Worm (Caenorhabditis elegans) whole organism, dauer: Measurements from ENCODE around the gene dmsr-8.

ENCODE experiments used
- unc-62 ChIP-seq: sonication (generic microtip); optimal IDR thresholded peaks from 2 replicates; lab custom pipeline; 2017; ENCODE audit warnings: missing biosample characterization, missing genetic modification reagents, missing genetic modification characterization

Gene dmsr-8

DNA sequence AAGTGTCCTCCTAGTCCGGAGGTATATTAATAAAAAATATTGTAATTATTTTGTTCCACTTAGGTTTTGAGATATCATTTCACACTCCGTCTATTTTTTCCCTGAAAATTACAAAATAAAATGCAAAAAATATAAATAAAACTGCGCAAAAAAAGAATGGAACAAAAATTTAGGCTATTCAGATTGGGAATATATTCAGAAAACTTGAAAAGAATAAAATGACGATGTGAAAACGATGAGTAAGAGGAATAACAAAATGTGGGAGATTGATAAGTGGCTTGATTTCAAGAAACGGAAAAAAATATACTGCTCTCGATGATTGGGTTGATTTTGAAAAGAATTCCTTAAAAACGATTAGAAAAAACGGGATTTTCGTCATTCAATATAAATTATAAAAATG is at the start of gene dmsr-8:
dmsr-8 (minus strand) TSS at position 101 of the 400 bp plus-strand sequence.
- no peak for TF ChIP-seq unc-62

DNA sequence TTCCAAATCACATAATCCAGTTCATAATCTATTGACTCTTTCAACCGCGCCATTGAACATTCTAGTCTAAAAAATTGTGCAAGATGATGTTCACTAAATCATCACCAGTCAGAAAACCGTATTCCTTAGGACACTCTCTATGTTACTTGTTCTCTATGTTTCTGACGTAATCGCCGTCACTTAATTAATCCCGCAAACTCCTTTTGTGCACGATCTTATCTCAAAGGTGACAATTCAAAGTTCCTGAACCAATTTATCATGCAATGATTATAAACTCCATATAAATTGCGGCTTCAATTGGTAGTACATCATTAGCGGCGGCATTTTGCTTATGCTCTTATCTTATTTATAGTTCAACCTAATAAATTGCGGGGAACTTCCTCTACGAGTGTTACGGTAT is 48.6 kb upstream of the dmsr-8 start:
- no peak for TF ChIP-seq unc-62

DNA sequence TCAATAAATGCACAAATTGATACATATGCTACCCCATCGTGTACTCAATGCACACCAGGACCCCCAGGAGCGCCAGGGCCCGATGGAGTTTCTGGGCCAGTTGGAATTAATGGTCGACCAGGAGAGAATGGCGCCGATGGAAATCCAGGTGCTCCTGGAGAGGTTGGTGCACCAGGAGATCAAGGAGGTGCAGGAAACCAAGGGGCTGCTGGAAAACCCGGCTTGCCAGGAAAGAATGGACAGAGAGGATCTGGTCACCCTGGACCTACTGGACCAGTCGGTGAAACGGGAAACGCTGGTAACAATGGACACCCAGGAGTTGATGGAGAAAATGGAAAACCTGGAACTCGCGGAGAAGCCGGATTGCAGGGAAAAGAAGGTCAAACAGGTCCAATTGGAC is 47.5 kb upstream of the dmsr-8 start:
- TF ChIP-seq unc-62: no peak

DNA sequence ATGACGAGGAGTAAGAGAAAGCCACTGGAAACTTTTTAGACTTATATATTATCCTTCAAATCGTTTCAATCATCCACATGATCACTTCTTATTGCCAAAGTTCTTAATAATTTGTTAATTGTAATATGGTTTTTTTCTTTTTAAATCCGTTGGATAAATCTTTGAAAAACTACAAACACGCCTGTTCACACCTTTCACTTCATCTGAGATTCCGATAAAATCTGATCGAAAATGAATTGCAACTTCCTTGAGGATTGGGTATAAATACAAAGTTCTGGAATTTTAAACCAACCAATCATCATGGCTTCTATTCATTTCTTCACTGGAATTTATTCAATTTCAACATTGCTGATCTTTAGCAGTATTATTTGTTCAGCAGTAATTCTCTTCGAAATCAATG is 46.5 kb upstream of the dmsr-8 start, which contains the start of gene col-152:
col-152 (plus strand) TSS at position 301 of the 400 bp plus-strand sequence.
- no peak for TF ChIP-seq unc-62

DNA sequence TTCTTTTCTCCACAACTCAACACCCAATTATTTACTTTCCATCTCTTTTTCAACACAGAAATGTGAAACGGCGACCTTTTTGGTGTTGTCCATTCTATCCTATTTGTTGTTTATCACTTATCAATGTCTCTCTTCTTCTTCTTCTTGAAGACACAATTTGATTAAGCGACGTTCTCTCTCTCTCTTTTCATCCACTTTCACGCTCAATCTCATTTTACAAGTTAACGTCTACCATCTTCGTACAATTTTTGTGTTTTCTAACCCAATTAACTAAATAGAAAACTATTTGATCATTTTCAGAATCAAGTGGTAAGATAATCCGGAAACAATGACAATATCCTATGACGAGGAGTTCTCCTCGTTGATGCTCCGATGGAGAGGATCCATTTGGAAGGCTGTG is 43.5 kb upstream of the dmsr-8 start, which contains the start of gene best-14:
best-14 (plus strand) TSS at position 301 of the 400 bp plus-strand sequence.
- no peak for TF ChIP-seq unc-62

DNA sequence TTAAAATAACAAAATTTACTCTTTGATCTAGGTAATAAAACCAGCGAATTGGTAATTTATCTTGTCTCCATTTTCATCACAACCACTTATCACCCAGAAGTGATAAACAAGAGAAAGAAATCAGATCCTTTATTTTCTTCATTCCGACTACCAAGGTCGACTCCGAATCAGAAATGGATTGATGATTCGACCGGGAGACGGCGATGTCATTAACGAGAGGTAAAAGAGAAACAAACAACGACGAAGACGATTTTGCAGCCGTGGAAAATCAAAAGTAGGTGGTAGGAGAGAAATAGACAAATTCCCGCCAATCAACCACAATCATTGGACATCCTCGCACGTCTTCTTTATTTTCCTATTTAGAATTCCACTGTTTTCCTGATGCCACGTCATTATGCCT is 42.9 kb upstream of the dmsr-8 start:
- TF ChIP-seq unc-62: no peak

DNA sequence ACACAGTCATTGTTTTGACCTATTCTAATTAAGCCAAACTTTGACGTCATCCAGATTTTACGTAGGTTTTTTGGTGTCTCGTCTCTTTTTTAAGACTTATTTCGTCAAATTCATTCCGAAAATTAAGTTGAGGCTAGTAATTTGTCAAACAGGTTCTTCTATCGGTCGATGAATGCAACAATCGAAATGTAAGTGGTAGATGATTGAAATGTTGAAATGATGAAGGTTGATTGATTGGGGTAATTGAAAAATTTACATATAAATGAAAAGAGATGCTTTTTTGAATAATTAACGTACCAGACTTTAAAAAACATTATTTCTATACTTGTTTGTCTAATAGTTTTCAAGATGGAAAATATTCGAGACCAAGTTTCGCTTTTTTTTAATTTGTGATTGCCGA is 42.2 kb upstream of the dmsr-8 start:
- TF ChIP-seq unc-62: no peak

DNA sequence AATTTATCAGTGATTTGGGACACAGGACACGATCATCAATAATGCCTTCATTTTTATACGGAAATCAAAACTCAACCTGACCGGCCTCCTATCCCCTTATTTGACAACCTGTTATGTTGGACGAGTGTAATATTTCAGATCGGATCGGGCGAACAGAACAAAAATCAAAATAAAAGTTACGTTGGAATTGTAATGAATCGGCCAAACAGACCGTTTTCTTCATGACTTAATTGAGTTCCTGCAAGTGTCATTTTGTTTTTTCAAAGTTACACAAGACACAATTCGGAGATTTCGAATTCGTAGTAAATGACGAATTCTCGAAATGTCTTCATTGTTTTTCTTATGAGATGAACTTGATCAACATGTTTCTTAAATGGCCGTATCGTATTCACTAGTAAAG is 41.1 kb upstream of the dmsr-8 start, which contains the start of gene F32G8.3:
F32G8.3 (minus strand) TSS at position 101 of the 400 bp plus-strand sequence.
- TF ChIP-seq unc-62: no peak

DNA sequence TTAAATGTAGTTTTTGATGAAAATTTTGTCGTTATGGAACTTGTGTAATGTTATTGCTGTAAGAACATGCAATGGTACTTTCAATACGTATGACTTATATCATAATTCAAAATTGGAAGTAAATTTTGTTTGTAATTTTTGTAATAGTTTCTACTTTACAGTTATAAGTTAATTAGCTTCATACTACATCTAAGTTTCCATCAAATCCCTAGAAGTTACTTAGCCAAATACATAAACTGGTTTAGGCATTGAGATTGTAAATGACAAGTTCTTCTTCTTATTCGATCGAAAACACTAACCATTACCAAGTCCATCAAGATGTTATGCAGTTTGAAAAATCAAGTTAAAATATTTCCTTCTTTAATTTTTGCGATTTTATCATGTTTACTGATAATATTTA is 35.5 kb upstream of the dmsr-8 start, which contains the start of gene F32G8.2:
F32G8.2 (plus strand) TSS at position 301 of the 400 bp plus-strand sequence.
- TF ChIP-seq unc-62: no peak

DNA sequence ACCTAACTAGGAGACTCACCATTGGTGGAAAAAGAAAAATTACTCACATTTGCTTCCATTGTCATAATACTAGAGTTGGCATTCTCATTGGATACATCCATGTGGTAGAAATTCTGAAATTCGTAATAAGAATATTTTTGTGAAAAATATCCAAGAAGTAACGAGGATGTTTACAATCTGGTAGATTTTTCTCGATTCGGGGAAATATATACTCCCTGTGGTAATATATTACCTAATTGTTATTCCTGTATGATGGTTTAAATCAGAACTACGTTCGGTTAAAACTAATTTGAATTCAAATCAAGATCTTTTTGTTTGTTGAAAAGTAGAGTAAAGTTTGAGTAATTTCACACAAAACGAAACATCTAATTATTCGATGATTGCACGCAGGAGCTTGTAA is 34.8 kb upstream of the dmsr-8 start, which contains the start of gene srd-34:
srd-34 (minus strand) TSS at position 101 of the 400 bp plus-strand sequence.
- no peak for TF ChIP-seq unc-62

DNA sequence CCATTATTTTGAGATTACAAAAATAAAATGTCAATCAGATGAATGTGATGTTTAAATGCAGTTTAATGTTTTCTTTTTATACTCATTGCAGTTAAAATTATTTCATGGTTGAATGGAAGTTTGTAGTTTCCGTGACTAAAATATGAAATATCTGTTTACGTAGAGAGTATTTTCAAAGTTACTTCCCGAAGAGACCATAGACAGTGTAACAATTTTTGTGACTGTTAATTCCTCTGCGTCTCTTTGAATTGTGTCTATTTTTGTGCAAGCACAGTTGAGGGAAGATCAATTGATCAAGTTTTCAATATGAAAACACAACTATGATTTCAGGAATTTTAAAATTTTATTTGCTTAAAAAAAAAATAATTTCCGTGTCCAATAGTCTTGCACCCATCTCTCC is 32.6 kb upstream of the dmsr-8 start, which contains the start of gene F25D1.5:
F25D1.5 (minus strand) TSS at position 35 of the 400 bp plus-strand sequence.
- TF ChIP-seq unc-62: no peak

DNA sequence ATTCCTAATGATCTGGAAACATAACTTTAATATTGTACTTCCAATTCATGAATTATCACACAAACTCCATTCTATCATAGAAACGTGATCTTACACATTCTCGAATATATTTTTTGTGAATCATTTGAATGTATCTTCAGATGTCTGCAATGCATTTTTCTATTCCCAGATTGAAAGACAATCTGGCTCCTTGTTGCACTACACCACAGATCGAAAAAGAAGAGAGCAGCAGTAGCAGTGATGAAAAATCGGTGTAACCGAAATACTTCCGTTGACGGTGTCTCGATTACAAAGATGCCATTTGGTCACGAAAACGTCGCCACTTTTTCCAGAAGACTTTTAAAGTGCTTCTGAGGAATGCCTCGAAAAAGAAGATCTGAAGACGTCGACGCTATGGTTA is 25.9 kb upstream of the dmsr-8 start, which contains the start of gene degt-1:
degt-1 (plus strand) TSS at position 301 of the 400 bp plus-strand sequence.
- no peak for TF ChIP-seq unc-62

DNA sequence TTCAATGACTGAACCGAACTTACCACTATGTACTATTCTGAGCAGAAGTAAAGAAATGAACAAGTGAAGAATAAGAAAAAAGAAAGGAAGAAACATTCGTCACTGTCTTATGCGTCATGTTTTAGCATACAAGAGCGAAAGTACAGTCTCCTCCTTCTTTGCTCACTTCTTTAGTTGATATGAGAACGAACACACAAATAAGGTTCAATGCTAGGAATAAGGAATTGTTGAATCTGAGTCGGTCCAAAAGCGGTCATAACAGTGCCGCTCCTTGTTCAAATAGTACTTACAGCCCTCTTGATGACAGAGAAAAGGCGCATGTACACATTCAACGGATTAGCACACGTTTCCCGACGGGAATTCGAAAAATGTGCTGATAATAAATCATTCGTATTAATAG is 24.9 kb upstream of the dmsr-8 start, which contains the start of gene F25D1.8:
F25D1.8 (plus strand) TSS at position 301 of the 400 bp plus-strand sequence.
- no peak for TF ChIP-seq unc-62

DNA sequence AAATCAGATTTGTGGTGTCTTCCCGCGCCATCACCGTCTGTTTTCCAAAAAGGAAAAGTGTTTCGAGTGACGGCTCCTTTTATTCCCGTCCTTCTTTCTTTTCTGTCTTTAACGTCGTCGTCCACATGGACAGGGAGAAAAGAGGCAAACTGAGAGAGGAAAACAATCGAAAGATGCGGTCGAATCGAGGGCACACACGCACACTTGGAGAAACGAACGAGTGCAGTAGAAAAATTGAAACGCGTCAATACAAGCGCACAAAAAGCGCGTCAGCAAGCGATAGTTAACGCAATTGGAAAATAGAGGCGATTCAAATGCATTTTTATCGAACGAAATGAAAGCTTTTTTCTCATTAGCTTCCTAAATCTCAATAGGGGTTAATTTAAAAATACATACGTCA is 22.6 kb upstream of the dmsr-8 start:
- no peak for TF ChIP-seq unc-62

DNA sequence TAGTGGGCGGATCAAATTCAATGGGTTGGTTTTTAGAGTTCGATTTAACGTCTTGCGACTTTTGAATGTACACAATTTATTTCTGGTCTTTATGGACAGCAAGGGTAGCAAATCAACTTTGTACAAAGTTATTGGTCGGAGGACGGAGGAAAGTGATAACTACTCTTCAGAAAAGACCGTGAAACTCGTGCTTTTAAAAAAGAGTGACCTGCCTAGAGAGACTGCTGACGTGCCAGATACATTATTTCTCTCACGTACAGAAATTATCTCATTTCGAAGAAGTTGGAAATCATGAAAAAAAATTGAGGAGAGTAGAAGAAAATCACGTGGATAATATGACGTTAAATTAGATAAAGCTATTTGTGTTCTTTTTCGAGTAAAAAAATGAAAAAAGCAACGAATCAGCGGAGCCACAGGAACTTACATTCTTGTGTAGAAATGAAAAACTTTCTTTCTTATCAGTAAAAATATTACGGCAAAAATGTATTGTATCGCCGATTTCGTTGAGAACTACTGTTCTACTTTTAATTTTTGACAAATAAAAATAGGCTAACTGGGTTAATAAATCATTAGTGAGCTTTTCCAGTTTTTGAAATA is 22.0 kb upstream of the dmsr-8 start, which contains the start of gene ppm-1.A:
ppm-1.A (minus strand) TSS at position 294 of the 597 bp plus-strand sequence.
- no peak for TF ChIP-seq unc-62

DNA sequence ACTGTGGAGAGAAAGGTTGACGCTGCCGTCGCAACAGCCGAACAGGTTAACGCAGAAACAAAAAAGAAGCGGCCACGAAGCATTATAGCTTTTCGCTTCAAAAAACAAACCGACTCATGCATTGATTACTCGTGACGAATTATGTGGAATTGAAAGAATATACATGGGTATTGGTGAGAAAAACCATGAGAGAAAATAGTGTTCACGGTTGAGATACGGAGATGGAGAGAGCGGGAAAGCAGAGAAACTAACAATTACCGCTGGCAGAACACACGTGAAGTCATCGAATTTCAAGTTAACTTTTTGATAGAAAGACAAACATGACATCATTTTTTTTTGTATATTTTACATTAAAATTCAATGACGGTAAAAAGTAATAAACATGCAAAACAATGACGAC is 21.2 kb upstream of the dmsr-8 start:
- no peak for TF ChIP-seq unc-62

DNA sequence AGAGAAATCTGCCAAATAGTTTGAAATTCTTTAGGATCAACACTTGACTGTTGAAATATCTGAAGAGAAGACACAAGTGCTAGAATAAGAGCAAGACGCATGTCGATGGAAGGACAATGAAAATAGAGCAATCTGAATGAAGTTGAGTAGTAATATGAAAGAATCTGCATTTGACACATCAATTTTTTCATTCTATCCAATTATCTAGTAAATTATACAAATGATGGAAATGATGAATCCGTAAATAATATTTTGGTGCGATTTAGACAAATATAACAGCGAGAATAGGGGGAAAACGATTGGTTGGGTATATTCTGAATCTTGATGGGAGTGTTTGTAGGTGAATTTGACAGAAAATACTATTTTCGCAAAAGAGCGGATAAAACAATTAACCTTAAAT is 18.6 kb upstream of the dmsr-8 start, which contains the start of gene txt-10:
txt-10 (minus strand) TSS at position 101 of the 400 bp plus-strand sequence.
- no peak for TF ChIP-seq unc-62

DNA sequence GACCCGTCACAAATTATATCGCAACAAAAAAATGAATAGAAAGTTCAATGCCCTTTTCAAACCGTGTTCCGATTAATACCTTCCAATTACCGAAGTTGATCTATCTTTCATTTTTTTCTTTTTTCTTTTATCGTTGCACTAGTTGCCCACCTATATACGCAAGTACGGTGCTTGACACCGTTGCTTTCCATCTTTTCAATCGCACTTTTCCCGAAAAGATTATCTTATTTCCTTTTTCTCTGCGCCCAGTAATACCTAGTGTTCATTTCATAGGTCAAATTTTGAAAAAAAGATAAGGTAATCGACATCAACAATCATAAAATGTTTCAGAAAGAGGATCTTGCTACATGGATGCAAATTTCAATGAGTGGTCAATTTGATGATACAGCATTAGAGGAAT is 15.4 kb upstream of the dmsr-8 start:
- no peak for TF ChIP-seq unc-62
